Fruit fly (Drosophila melanogaster) whole organism, embryonic: ENCODE measurements around the gene CG16959.

Experiments used
- Atf3 ChIP-seq: fragments of 200-800 bp; sonication (Bioruptor generic); optimal IDR thresholded peaks from 3 replicates; lab custom pipeline; 2016; ENCODE audit warnings: missing biosample characterization, missing genetic modification characterization
- B-H1 ChIP-seq: fragments of 200-800 bp; sonication (Bioruptor generic); IDR thresholded peaks from 3 replicates; pipeline ENCODE4 v1.3.6; 2022; ENCODE audit warnings: missing biosample characterization, missing genetic modification characterization
- BEAF-32 ChIP-seq: fragments of 200-800 bp; sonication (Bioruptor generic); optimal IDR thresholded peaks from 3 replicates; lab custom pipeline; 2017; ENCODE audit warnings: missing biosample characterization, missing genetic modification characterization, mild to moderate bottlenecking, moderate library complexity, missing genetic modification reagents
- Bdp1 ChIP-seq: fragments of 200-800 bp; sonication (Bioruptor generic); optimal IDR thresholded peaks from 3 replicates; lab custom pipeline; 2016; ENCODE audit warnings: missing biosample characterization, missing genetic modification characterization
- CG10274 ChIP-seq: fragments of 200-800 bp; sonication (Bioruptor generic); optimal IDR thresholded peaks from 3 replicates; lab custom pipeline; 2017; ENCODE audit warnings: missing biosample characterization, mild to moderate bottlenecking, missing genetic modification characterization
- CG10431 ChIP-seq: fragments of 200-800 bp; sonication (Bioruptor generic); optimal IDR thresholded peaks from 3 replicates; lab custom pipeline; 2018; ENCODE audit warnings: missing biosample characterization, mild to moderate bottlenecking, missing genetic modification characterization
- CG11723 ChIP-seq: fragments of 200-800 bp; sonication (Bioruptor generic); optimal IDR thresholded peaks from 2 replicates; lab custom pipeline; 2017; ENCODE audit warnings: missing biosample characterization, mild to moderate bottlenecking, missing genetic modification characterization
- CG12391 ChIP-seq: fragments of 200-800 bp; sonication (Bioruptor generic); optimal IDR thresholded peaks from 3 replicates; lab custom pipeline; 2018; ENCODE audit warnings: missing biosample characterization, mild to moderate bottlenecking, missing genetic modification characterization, moderate library complexity
- CG14710 ChIP-seq: fragments of 200-800 bp; sonication (Bioruptor generic); optimal IDR thresholded peaks from 3 replicates; lab custom pipeline; 2019; ENCODE audit warnings: missing biosample characterization, mild to moderate bottlenecking, missing genetic modification characterization, moderate library complexity
- CG15514 ChIP-seq: fragments of 200-800 bp; sonication (Bioruptor generic); optimal IDR thresholded peaks from 3 replicates; lab custom pipeline; 2017; ENCODE audit warnings: missing biosample characterization, missing genetic modification characterization, mild to moderate bottlenecking, moderate library complexity, missing genetic modification reagents
- CG3065 ChIP-seq: fragments of 200-800 bp; sonication (Bioruptor generic); optimal IDR thresholded peaks from 2 replicates; lab custom pipeline; 2016; ENCODE audit warnings: missing biosample characterization, missing genetic modification characterization
- CG3163 ChIP-seq: fragments of 200-800 bp; sonication (Bioruptor generic); optimal IDR thresholded peaks from 3 replicates; lab custom pipeline; 2016; ENCODE audit warnings: missing biosample characterization, missing genetic modification characterization
- CG33557 ChIP-seq: fragments of 200-800 bp; sonication (Bioruptor generic); optimal IDR thresholded peaks from 2 replicates; lab custom pipeline; 2019; ENCODE audit warnings: missing biosample characterization, mild to moderate bottlenecking, missing genetic modification characterization, moderate library complexity
- CG34422 ChIP-seq: fragments of 200-800 bp; sonication (Bioruptor generic); IDR thresholded peaks from 3 replicates; pipeline ENCODE4 v1.3.6; 2022; ENCODE audit warnings: missing biosample characterization, missing genetic modification characterization
- CG3995 ChIP-seq: fragments of 200-800 bp; sonication (Bioruptor generic); optimal IDR thresholded peaks from 3 replicates; lab custom pipeline; 2016; ENCODE audit warnings: missing biosample characterization, missing genetic modification characterization
- CG4820 ChIP-seq: fragments of 200-800 bp; sonication (Bioruptor generic); optimal IDR thresholded peaks from 3 replicates; lab custom pipeline; 2016; ENCODE audit warnings: missing biosample characterization, missing genetic modification characterization
- CG6272 ChIP-seq: fragments of 200-800 bp; sonication (Bioruptor generic); IDR thresholded peaks from 2 replicates; pipeline ENCODE4 v1.3.6; 2022; ENCODE audit warnings: missing biosample characterization, missing genetic modification characterization
- CG6813 ChIP-seq: fragments of 200-800 bp; sonication (Bioruptor generic); optimal IDR thresholded peaks from 2 replicates; lab custom pipeline; 2017; ENCODE audit warnings: missing biosample characterization, missing genetic modification characterization, mild to moderate bottlenecking, moderate library complexity, missing genetic modification reagents
- CG7963 ChIP-seq: fragments of 200-800 bp; sonication (Bioruptor generic); IDR thresholded peaks from 3 replicates; pipeline ENCODE4 v1.3.6; 2022; ENCODE audit warnings: missing biosample characterization, missing genetic modification characterization; ENCODE audit not compliant: partially characterized antibody
- CG9817 ChIP-seq: fragments of 200-800 bp; sonication (Bioruptor generic); optimal IDR thresholded peaks from 2 replicates; lab custom pipeline; 2018; ENCODE audit warnings: missing biosample characterization, mild to moderate bottlenecking, missing genetic modification characterization, moderate library complexity
- D19A ChIP-seq: fragments of 200-800 bp; optimal IDR thresholded peaks from 3 replicates; lab custom pipeline; 2019; ENCODE audit warnings: missing biosample characterization, mild to moderate bottlenecking, missing genetic modification characterization, moderate library complexity
- D19B ChIP-seq: fragments of 200-800 bp; sonication (Bioruptor generic); optimal IDR thresholded peaks from 2 replicates; lab custom pipeline; 2017; ENCODE audit warnings: missing biosample characterization, mild to moderate bottlenecking, missing genetic modification characterization
- Deaf1 ChIP-seq: fragments of 200-800 bp; optimal IDR thresholded peaks from 3 replicates; lab custom pipeline; 2019; ENCODE audit warnings: missing biosample characterization, mild to moderate bottlenecking, missing genetic modification characterization, moderate library complexity
- Dref ChIP-seq: fragments of 200-800 bp; sonication (Bioruptor generic); IDR thresholded peaks from 2 replicates; pipeline ENCODE4 v1.3.6; 2022; ENCODE audit warnings: missing biosample characterization, missing genetic modification characterization
- Ets65A ChIP-seq: fragments of 200-800 bp; sonication (Bioruptor generic); peaks from one replicate; lab custom pipeline; 2016; ENCODE audit warnings: missing biosample characterization, missing genetic modification characterization
- Fer3 ChIP-seq: fragments of 200-800 bp; sonication (Bioruptor generic); optimal IDR thresholded peaks from 2 replicates; lab custom pipeline; 2018; ENCODE audit warnings: missing biosample characterization, mild to moderate bottlenecking, missing genetic modification characterization, moderate library complexity
- Hand ChIP-seq: fragments of 200-800 bp; sonication (Bioruptor generic); optimal IDR thresholded peaks from 2 replicates; lab custom pipeline; 2017; ENCODE audit warnings: mild to moderate bottlenecking, missing biosample characterization, missing genetic modification reagents, missing genetic modification characterization
- Mes4 ChIP-seq: fragments of 200-800 bp; sonication (Bioruptor generic); optimal IDR thresholded peaks from 2 replicates; lab custom pipeline; 2016; ENCODE audit warnings: missing biosample characterization, missing genetic modification characterization
- NFAT ChIP-seq: fragments of 200-800 bp; sonication (Bioruptor generic); IDR thresholded peaks from 2 replicates; pipeline ENCODE4 v1.3.6; 2022; ENCODE audit warnings: missing biosample characterization, missing genetic modification characterization
- NK7.1 ChIP-seq: fragments of 200-800 bp; sonication (Bioruptor generic); optimal IDR thresholded peaks from 3 replicates; lab custom pipeline; 2016; ENCODE audit warnings: missing biosample characterization, missing genetic modification characterization
- Pdp1 ChIP-seq, 2 experiments: fragments of 200-800 bp; sonication (Bioruptor generic); optimal IDR thresholded peaks; 3 replicates each; lab custom pipeline; 2016; ENCODE audit warnings: missing biosample characterization in 2 of 2, missing genetic modification characterization in 2 of 2, mild to moderate bottlenecking in 1 of 2, moderate library complexity in 1 of 2
- TFAM ChIP-seq: fragments of 200-800 bp; sonication (Bioruptor generic); optimal IDR thresholded peaks from 2 replicates; lab custom pipeline; 2017; ENCODE audit warnings: missing biosample characterization, missing genetic modification characterization, inconsistent platforms
- al ChIP-seq: fragments of 200-800 bp; sonication (Bioruptor generic); IDR thresholded peaks from 2 replicates; pipeline ENCODE4 v1.3.6; 2022; ENCODE audit warnings: missing biosample characterization, missing genetic modification characterization
- dmrt99B ChIP-seq: fragments of 200-800 bp; sonication (Bioruptor generic); optimal IDR thresholded peaks from 2 replicates; lab custom pipeline; 2018; ENCODE audit warnings: missing biosample characterization, mild to moderate bottlenecking, missing genetic modification characterization, moderate library complexity
- eve ChIP-seq, 2 experiments: fragments of >200 bp; optimal IDR thresholded peaks; 2 replicates each; lab custom pipeline; 2017; ENCODE audit warnings: missing biosample characterization in 2 of 2, missing genetic modification characterization in 2 of 2
- gsb ChIP-seq: fragments of 200-800 bp; sonication (Bioruptor generic); IDR thresholded peaks from 2 replicates; pipeline ENCODE4 v1.3.6; 2022; ENCODE audit warnings: missing biosample characterization, missing genetic modification characterization
- hbn ChIP-seq: fragments of 200-800 bp; sonication (Bioruptor generic); IDR thresholded peaks from 2 replicates; pipeline ENCODE4 v1.3.6; 2022; ENCODE audit warnings: missing biosample characterization, missing genetic modification characterization; ENCODE audit not compliant: partially characterized antibody
- her ChIP-seq: fragments of 200-800 bp; sonication (Bioruptor generic); optimal IDR thresholded peaks from 2 replicates; lab custom pipeline; 2016; ENCODE audit warnings: missing biosample characterization, missing genetic modification characterization
- jing ChIP-seq: fragments of 200-800 bp; sonication (Bioruptor generic); optimal IDR thresholded peaks from 2 replicates; lab custom pipeline; 2018; ENCODE audit warnings: missing biosample characterization, mild to moderate bottlenecking, missing genetic modification characterization
- ken ChIP-seq: fragments of 200-800 bp; sonication (Bioruptor generic); IDR thresholded peaks from 3 replicates; pipeline ENCODE4 v1.3.6; 2022; ENCODE audit warnings: missing biosample characterization, missing genetic modification characterization
- mam ChIP-seq: fragments of 200-800 bp; sonication (Bioruptor generic); optimal IDR thresholded peaks from 3 replicates; lab custom pipeline; 2016; ENCODE audit warnings: missing biosample characterization, missing genetic modification characterization
- nmo ChIP-seq: fragments of 200-800 bp; sonication (Bioruptor generic); optimal IDR thresholded peaks from 2 replicates; lab custom pipeline; 2018; ENCODE audit warnings: missing biosample characterization, mild to moderate bottlenecking, missing genetic modification characterization, moderate library complexity
- org-1 ChIP-seq: fragments of 200-800 bp; sonication (Bioruptor generic); optimal IDR thresholded peaks from 2 replicates; lab custom pipeline; 2017; ENCODE audit warnings: missing biosample characterization, missing genetic modification characterization
- pita ChIP-seq: fragments of 200-800 bp; sonication (Bioruptor generic); optimal IDR thresholded peaks from 2 replicates; lab custom pipeline; 2017; ENCODE audit warnings: missing biosample characterization, mild to moderate bottlenecking, missing genetic modification characterization
- pros ChIP-seq: fragments of 200-800 bp; sonication (Bioruptor generic); optimal IDR thresholded peaks from 3 replicates; lab custom pipeline; 2019; ENCODE audit warnings: missing biosample characterization, mild to moderate bottlenecking, missing genetic modification characterization, moderate library complexity
- rib ChIP-seq: fragments of 200-800 bp; sonication (Bioruptor generic); IDR thresholded peaks from 2 replicates; pipeline ENCODE4 v1.3.6; 2022; ENCODE audit warnings: missing biosample characterization, missing genetic modification characterization
- sens ChIP-seq: fragments of 200-800 bp; sonication (Bioruptor generic); peaks from one replicate; lab custom pipeline; 2016; ENCODE audit warnings: missing biosample characterization, missing genetic modification characterization
- tna ChIP-seq: fragments of 200-800 bp; sonication (Bioruptor generic); IDR thresholded peaks from 2 replicates; pipeline ENCODE4 v1.3.6; 2022; ENCODE audit warnings: missing biosample characterization, missing genetic modification characterization; ENCODE audit not compliant: partially characterized antibody
- zfh2 ChIP-seq: fragments of 200-800 bp; sonication (Bioruptor generic); optimal IDR thresholded peaks from 2 replicates; lab custom pipeline; 2016; ENCODE audit warnings: missing biosample characterization, missing genetic modification characterization

CG16959 gene

DNA sequence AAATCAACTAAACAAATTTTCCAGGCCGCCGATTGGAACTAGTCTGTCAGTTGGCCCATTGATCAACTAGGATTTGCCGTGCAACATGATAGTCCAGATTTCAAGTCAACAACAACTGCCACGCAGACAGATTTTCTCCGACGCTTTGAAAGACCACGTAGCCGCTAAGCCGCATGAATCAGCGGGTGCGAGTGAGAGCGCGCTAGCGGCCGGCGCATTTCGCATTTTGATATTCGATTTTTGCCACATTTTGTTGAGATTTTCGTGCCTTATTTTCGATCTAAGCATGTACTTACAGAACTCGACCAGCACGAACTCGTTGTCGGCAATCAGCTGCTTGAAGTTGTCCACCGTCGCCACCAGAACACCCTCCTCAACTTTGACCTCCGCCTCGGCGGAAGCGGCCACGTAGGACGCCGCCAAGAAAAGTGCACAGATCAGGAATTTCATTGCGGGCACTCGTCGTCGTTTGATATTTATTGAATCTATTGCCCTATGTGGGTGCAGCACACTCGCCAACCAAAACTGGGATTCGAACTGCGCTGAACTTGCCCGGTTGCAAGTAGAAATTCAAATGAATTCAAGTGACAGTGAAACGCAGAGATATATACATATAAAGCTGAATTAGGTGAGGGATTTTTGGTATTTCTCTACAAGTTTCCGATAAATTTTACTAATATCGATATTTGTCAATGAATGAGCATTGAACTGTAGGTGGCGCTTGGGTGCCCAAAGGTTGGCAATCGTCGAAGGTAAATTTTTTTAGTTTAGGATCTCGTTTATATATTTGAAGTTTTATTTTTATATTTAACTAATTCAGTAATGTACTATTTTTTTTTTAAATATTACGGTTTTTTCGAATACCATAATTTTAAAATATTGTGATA, 17.1 kb upstream of the CG16959 start, which contains the start of gene Pdi (continued):
- TF ChIP-seq D19A (tag; lab: Kevin White, UChicago) (peak; percentile 45), BEAF-32 (GFP tag; lab: Kevin White, UChicago) (peak; percentile 85), CG7963 (GFP tag; lab: Robert Waterston, UW) (no peak), CG10274 (GFP tag; lab: Kevin White, UChicago) (no peak), gsb (no peak), B-H1 (no peak), CG6272 (GFP tag; lab: Robert Waterston, UW) (0 out of 2 replicates have a peak, but pooled peaks have one; percentile 41), TFAM (GFP tag; lab: Kevin White, UChicago) (no peak), her (GFP tag; lab: Kevin White, UChicago) (peak; percentile 5), Ets65A (GFP tag; lab: Kevin White, UChicago) (peak; percentile 86), CG12391 (tag; lab: Kevin White, UChicago) (peak; percentile 49), CG15514 (peak; percentile 58), D19B (GFP tag; lab: Kevin White, UChicago) (no peak), org-1 (GFP tag; lab: Kevin White, UChicago) (no peak), NFAT (no peak), Dref (GFP tag; lab: Robert Waterston, UW) (peak; percentile 96), Atf3 (GFP tag; lab: Kevin White, UChicago) (no peak), pita (GFP tag; lab: Kevin White, UChicago) (no peak), nmo (GFP tag; lab: Kevin White, UChicago) (peak; percentile 62), CG34422 (GFP tag; lab: Robert Waterston, UW) (peak; percentile 78; the same call in 1 of the 3 replicates), Hand (GFP tag; lab: Kevin White, UChicago) (peak; percentile 12), Bdp1 (GFP tag; lab: Kevin White, UChicago) (no peak), CG10431 (GFP tag; lab: Kevin White, UChicago) (no peak), ken (no peak), CG11723 (GFP tag; lab: Kevin White, UChicago) (no peak), mam (GFP tag; lab: Kevin White, UChicago) (no peak), Pdp1 (GFP tag; optimal IDR thresholded peaks at IDR 0.05; lab: Kevin White, UChicago) (peak in 1 of 2 experiments; percentile 50), Mes4 (GFP tag; lab: Kevin White, UChicago) (no peak), NK7.1 (GFP tag; lab: Kevin White, UChicago) (peak; percentile 6), jing (no peak), Deaf1 (tag; lab: Kevin White, UChicago) (peak; percentile 3), CG3065 (GFP tag; lab: Kevin White, UChicago) (no peak), CG3995 (GFP tag; lab: Kevin White, UChicago) (peak; percentile 24), sens (peak; percentile 94), CG33557 (GFP tag; lab: Kevin White, UChicago) (no peak), rib (GFP tag; lab: Robert Waterston, UW) (0 out of 2 replicates have a peak, but pooled peaks have one; percentile 46), pros (GFP tag; lab: Kevin White, UChicago) (no peak), al (GFP tag; lab: Robert Waterston, UW) (no peak), zfh2 (GFP tag; lab: Kevin White, UChicago) (no peak), CG3163 (no peak), dmrt99B (tag; lab: Kevin White, UChicago) (peak; percentile 20), CG14710 (tag; lab: Kevin White, UChicago) (peak; percentile 59), hbn (GFP tag; lab: Robert Waterston, UW) (peak; percentile 64), eve (GFP tag; optimal IDR thresholded peaks at IDR 0.05; lab: Kevin White, UChicago) (no peak), Fer3 (tag; lab: Kevin White, UChicago) (peak; percentile 26), CG4820 (no peak), CG6813 (GFP tag; lab: Kevin White, UChicago) (no peak), CG9817 (no peak), tna (GFP tag; lab: Robert Waterston, UW) (no peak; the same call in 1 of the 2 replicates)
